Worm (Caenorhabditis elegans): Measurements from ENCODE around the gene Y54G11A.3.

ce11 chrII:14234375-14235102 lies 41.9 kb upstream of the Y54G11A.3 start:
- TF ChIP-seq nhr-11 (tag; optimal IDR thresholded peaks at IDR 0.05), result no peak
- TF ChIP-seq fos-1 (tag; optimal IDR thresholded peaks at IDR 0.05), result no peak
- TF ChIP-seq ztf-11 (tag; optimal IDR thresholded peaks at IDR 0.05), result no peak
- no peak for TF ChIP-seq ceh-16 (tag; optimal IDR thresholded peaks at IDR 0.05)
- TF ChIP-seq lin-39 (tag; optimal IDR thresholded peaks at IDR 0.05), result no peak
- no peak for TF ChIP-seq snpc-4 (tag; optimal IDR thresholded peaks at IDR 0.05)
- TF ChIP-seq alr-1 (tag; optimal IDR thresholded peaks at IDR 0.05), result no peak
- no peak for TF ChIP-seq peb-1 (tag; optimal IDR thresholded peaks at IDR 0.05)
- TF ChIP-seq mab-5 (tag; optimal IDR thresholded peaks at IDR 0.05), result no peak
